Worm (Caenorhabditis elegans) whole organism, L4 larva: ENCODE measurements around the gene str-178.
A peak's percentile ranks its signal among the peaks of the same experiment; 100 is the strongest.

ENCODE experiments used
- D1046.2 ChIP-seq: fragments of 200-800 bp; sonication (Bioruptor generic); IDR thresholded peaks from 2 replicates; pipeline ENCODE4 v1.3.6; 2022; ENCODE audit warnings: missing genetic modification characterization, missing compliant biosample characterization
- F26F4.8 ChIP-seq: fragments of 200-800 bp; sonication (Bioruptor generic); conservative IDR thresholded peaks from 2 replicates; pipeline ENCODE4 v1.3.6; 2022; ENCODE audit warnings: missing genetic modification characterization, missing compliant biosample characterization
- F37D6.2 ChIP-seq: sonication (generic microtip); optimal IDR thresholded peaks from 2 replicates; lab custom pipeline; 2016; ENCODE audit warnings: mild to moderate bottlenecking, missing genetic modification characterization, missing compliant biosample characterization
- R02D3.7 ChIP-seq: fragments of 150-350 bp; sonication (generic microtip); optimal IDR thresholded peaks from 3 replicates; lab custom pipeline; 2014; ENCODE audit warnings: missing biosample characterization, missing genetic modification characterization
- T20F7.1 ChIP-seq: fragments of 200-800 bp; sonication (Bioruptor generic); optimal IDR thresholded peaks from 2 replicates; lab custom pipeline; 2018; ENCODE audit warnings: mild to moderate bottlenecking, missing genetic modification characterization, missing compliant biosample characterization
- Y48G9A.11 ChIP-seq: fragments of 200-800 bp; sonication (Bioruptor generic); IDR thresholded peaks from 2 replicates; pipeline ENCODE4 v1.3.6; 2022; ENCODE audit warnings: missing genetic modification reagents, missing genetic modification characterization, missing compliant biosample characterization
- arid-1 ChIP-seq: fragments of 200-800 bp; sonication (Bioruptor generic); conservative IDR thresholded peaks from 2 replicates; pipeline ENCODE4 v1.3.6; 2022; ENCODE audit warnings: missing genetic modification reagents, missing genetic modification characterization, missing compliant biosample characterization
- ceh-20 ChIP-seq: fragments of 200-800 bp; sonication (Bioruptor generic); IDR thresholded peaks from 2 replicates; pipeline ENCODE4 v1.3.6; 2022; ENCODE audit warnings: missing genetic modification reagents, missing genetic modification characterization, missing compliant biosample characterization
- ceh-44 ChIP-seq: fragments of 200-800 bp; sonication (Bioruptor generic); IDR thresholded peaks from 2 replicates; pipeline ENCODE4 v1.3.6; 2022; ENCODE audit warnings: missing genetic modification reagents, missing genetic modification characterization, missing compliant biosample characterization
- ceh-82 ChIP-seq: sonication (generic microtip); optimal IDR thresholded peaks from 2 replicates; lab custom pipeline; 2017; ENCODE audit warnings: missing biosample characterization, missing genetic modification characterization
- ces-1 ChIP-seq: fragments of 150-350 bp; sonication (generic microtip); optimal IDR thresholded peaks from 4 replicates; lab custom pipeline; 2014; ENCODE audit warnings: missing biosample characterization, missing genetic modification reagents, missing genetic modification characterization
- daf-16 ChIP-seq, 3 experiments: sonication (generic microtip); optimal IDR thresholded peaks; 2 replicates each; lab custom pipeline; 2016 to 2017; ENCODE audit warnings: missing genetic modification characterization in 3 of 3, missing genetic modification reagents in 3 of 3, mild to moderate bottlenecking in 2 of 3, missing compliant biosample characterization in 2 of 3, missing biosample characterization in 1 of 3, moderate library complexity in 1 of 3
- daf-19 ChIP-seq: fragments of 200-800 bp; sonication (Bioruptor generic); conservative IDR thresholded peaks from 2 replicates; pipeline ENCODE4 v1.3.6; 2022; ENCODE audit warnings: missing genetic modification characterization, missing compliant biosample characterization
- fkh-10 ChIP-seq: fragments of 150-350 bp; optimal IDR thresholded peaks from 2 replicates; lab custom pipeline; 2014; ENCODE audit warnings: missing biosample characterization, missing genetic modification reagents, missing genetic modification characterization
- hlh-30 ChIP-seq: sonication (generic microtip); optimal IDR thresholded peaks from 2 replicates; lab custom pipeline; 2017; ENCODE audit warnings: antibody characterized with exemption, mild to moderate bottlenecking, missing genetic modification characterization, missing compliant biosample characterization; ENCODE audit not compliant: insufficient read depth
- lim-7 ChIP-seq: fragments of 200-800 bp; sonication (Bioruptor generic); IDR thresholded peaks from 2 replicates; pipeline ENCODE4 v1.3.6; 2022; ENCODE audit warnings: missing genetic modification characterization, missing compliant biosample characterization
- lin-38 ChIP-seq: fragments of 200-800 bp; sonication (Bioruptor generic); IDR thresholded peaks from 2 replicates; pipeline ENCODE4 v1.3.6; 2022; ENCODE audit warnings: missing genetic modification reagents, missing genetic modification characterization, missing compliant biosample characterization
- lsy-2 ChIP-seq, 2 experiments: fragments of 150-350 bp in 1 of 2; sonication (generic microtip) in 1 of 2; optimal IDR thresholded peaks; 2 replicates each; lab custom pipeline; 2014 to 2017; ENCODE audit warnings: missing biosample characterization in 2 of 2, missing genetic modification characterization in 2 of 2
- mdl-1 ChIP-seq, 2 experiments: fragments of 150-350 bp in 1 of 2; sonication (generic microtip) in 1 of 2; optimal IDR thresholded peaks; 2 replicates each; lab custom pipeline; 2014 to 2017; ENCODE audit warnings: missing biosample characterization in 2 of 2, missing genetic modification characterization in 2 of 2
- mxl-3 ChIP-seq: fragments of 200-800 bp; sonication (Bioruptor generic); optimal IDR thresholded peaks from 2 replicates; lab custom pipeline; 2018; ENCODE audit warnings: mild to moderate bottlenecking, missing genetic modification characterization, missing compliant biosample characterization
- nhr-11 ChIP-seq: fragments of 150-350 bp; optimal IDR thresholded peaks from 2 replicates; lab custom pipeline; 2014; ENCODE audit warnings: missing biosample characterization, missing genetic modification characterization
- nhr-237 ChIP-seq: sonication (generic microtip); optimal IDR thresholded peaks from 2 replicates; lab custom pipeline; 2017; ENCODE audit warnings: missing biosample characterization, missing genetic modification characterization
- nhr-25 ChIP-seq: sonication (generic microtip); optimal IDR thresholded peaks from 2 replicates; lab custom pipeline; 2017; ENCODE audit warnings: missing genetic modification characterization, mild to moderate bottlenecking, missing compliant biosample characterization, antibody characterized with exemption, moderate library complexity, borderline replicate concordance; ENCODE audit not compliant: insufficient read depth
- nhr-48 ChIP-seq: sonication (generic microtip); optimal IDR thresholded peaks from 2 replicates; lab custom pipeline; 2016; ENCODE audit warnings: mild to moderate bottlenecking, missing genetic modification characterization, missing compliant biosample characterization
- nhr-76 ChIP-seq: fragments of 150-350 bp; optimal IDR thresholded peaks from 2 replicates; lab custom pipeline; 2014; ENCODE audit warnings: missing biosample characterization, missing genetic modification characterization
- pha-4 ChIP-seq, 2 experiments: fragments of 150-350 bp in 1 of 2; fragments of 200-800 bp in 1 of 2; sonication (Bioruptor generic) in 1 of 2; IDR thresholded peaks in 1 of 2; optimal IDR thresholded peaks in 1 of 2; 2 replicates each; pipeline versions ENCODE4 v1.3.6 to Lab custom; 2014 to 2022; ENCODE audit warnings: missing genetic modification characterization in 2 of 2, missing genetic modification reagents in 2 of 2, missing biosample characterization in 1 of 2, missing compliant biosample characterization in 1 of 2
- pqm-1 ChIP-seq: sonication (generic microtip); optimal IDR thresholded peaks from 2 replicates; lab custom pipeline; 2017; ENCODE audit warnings: missing biosample characterization, missing genetic modification characterization
- sdz-12 ChIP-seq: fragments of 200-800 bp; sonication (Bioruptor generic); optimal IDR thresholded peaks from 2 replicates; lab custom pipeline; 2018; ENCODE audit warnings: mild to moderate bottlenecking, missing genetic modification characterization, missing compliant biosample characterization
- snpc-4 ChIP-seq: fragments of 150-350 bp; optimal IDR thresholded peaks from 2 replicates; lab custom pipeline; 2014; ENCODE audit warnings: missing biosample characterization, missing genetic modification characterization
- tra-1 ChIP-seq: fragments of 200-800 bp; sonication (Bioruptor generic); IDR thresholded peaks from 2 replicates; pipeline ENCODE4 v1.3.6; 2022; ENCODE audit warnings: missing genetic modification reagents, missing genetic modification characterization, missing compliant biosample characterization
- unc-62 ChIP-seq, 3 experiments: fragments of 150-350 bp in 1 of 3; sonication (generic microtip); optimal IDR thresholded peaks in 2 of 3; peaks in 1 of 3; 1 replicate in 1 of 3; 2 replicates in 2 of 3; lab custom pipeline; 2014 to 2017; ENCODE audit warnings: missing biosample characterization in 3 of 3, missing genetic modification characterization in 3 of 3, missing genetic modification reagents in 3 of 3, missing genotype in 1 of 3
- vab-7 ChIP-seq: fragments of 200-800 bp; sonication (Bioruptor generic); IDR thresholded peaks from 2 replicates; pipeline ENCODE4 v1.3.6; 2022; ENCODE audit warnings: missing genetic modification reagents, missing genetic modification characterization, missing compliant biosample characterization
- zip-11 ChIP-seq: fragments of 200-800 bp; sonication (Bioruptor generic); IDR thresholded peaks from 2 replicates; pipeline ENCODE4 v1.3.6; 2022; ENCODE audit warnings: missing genetic modification characterization, missing compliant biosample characterization
- ztf-11 ChIP-seq: fragments of 150-350 bp; optimal IDR thresholded peaks from 2 replicates; lab custom pipeline; 2014; ENCODE audit warnings: missing biosample characterization, missing genetic modification characterization

The str-178 gene

DNA sequence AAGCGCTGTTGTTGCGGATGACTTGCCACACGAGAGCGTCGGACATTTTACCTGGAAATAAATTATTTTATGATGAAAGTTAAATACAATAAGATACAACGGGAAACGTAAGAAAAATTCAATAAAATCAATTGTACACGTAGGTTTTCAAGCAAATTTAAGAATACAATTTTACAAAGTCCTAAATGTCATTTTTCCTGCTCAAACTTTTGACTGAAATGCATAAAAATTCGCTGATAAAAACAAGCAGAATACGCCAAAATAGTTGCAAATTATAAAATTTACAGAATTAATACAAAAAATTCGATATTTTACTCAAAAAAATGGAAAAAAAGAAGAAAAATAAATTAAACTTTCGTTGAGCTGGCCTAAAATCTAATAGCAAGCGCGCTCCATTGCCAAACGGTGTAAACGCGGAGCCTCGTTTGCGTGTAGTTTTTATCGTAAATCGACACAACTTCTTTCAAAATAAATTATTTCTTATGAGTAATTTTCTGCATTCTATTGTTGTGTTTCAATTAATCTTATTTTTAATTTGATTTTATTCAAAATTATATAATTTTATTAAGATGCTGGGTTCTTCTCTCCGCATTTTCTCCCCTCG, 11.8 kb upstream of the str-178 start, which contains the start of the genes rpl-28 and mrpl-49 (continued):
- TF ChIP-seq T20F7.1 (GFP tag; lab: Kevin White, UChicago) (peak; percentile 99), vab-7 (GFP tag; lab: Robert Waterston, UW) (0 out of 2 replicates have a peak, but pooled peaks have one; percentile 6), nhr-48 (tag; lab: Kevin White, UChicago) (no peak), zip-11 (GFP tag; lab: Robert Waterston, UW) (no peak), ztf-11 (tag; lab: Kevin White, UChicago) (no peak), ces-1 (GFP tag; lab: Kevin White, UChicago) (no peak), lim-7 (GFP tag; lab: Robert Waterston, UW) (no peak), ceh-82 (tag; lab: Kevin White, UChicago) (no peak), hlh-30 (peak; percentile 76), ceh-20 (GFP tag; lab: Robert Waterston, UW) (no peak), F37D6.2 (tag; lab: Kevin White, UChicago) (peak; percentile 22), mxl-3 (GFP tag; lab: Kevin White, UChicago) (no peak), nhr-25 (tag; lab: Kevin White, UChicago) (peak; percentile 35), fkh-10 (GFP tag; lab: Kevin White, UChicago) (peak; percentile 57), arid-1 (GFP tag; lab: Robert Waterston, UW) (no peak), nhr-237 (tag; lab: Kevin White, UChicago) (no peak), daf-16 (GFP tag; optimal IDR thresholded peaks at IDR 0.05; lab: Kevin White, UChicago) (no peak), daf-16 (tag; optimal IDR thresholded peaks at IDR 0.05; lab: Kevin White, UChicago) (peak; percentile 57), snpc-4 (tag; lab: Kevin White, UChicago) (no peak), nhr-11 (tag; lab: Kevin White, UChicago) (peak; percentile 88), ceh-44 (no peak), pqm-1 (tag; lab: Kevin White, UChicago) (peak; percentile 42), lsy-2 (tag; optimal IDR thresholded peaks at IDR 0.05; lab: Kevin White, UChicago) (peak; percentile 38 to 94), unc-62 (GFP tag; optimal IDR thresholded peaks at IDR 0.05 in 1 of 2; lab: Kevin White, UChicago) (peak in 1 of 2 experiments; percentile 71), unc-62 (tag; optimal IDR thresholded peaks at IDR 0.05; lab: Kevin White, UChicago) (no peak), F26F4.8 (GFP tag; lab: Robert Waterston, UW) (no peak)
- TF ChIP-seq, all 104 proteins: peak for 32

DNA sequence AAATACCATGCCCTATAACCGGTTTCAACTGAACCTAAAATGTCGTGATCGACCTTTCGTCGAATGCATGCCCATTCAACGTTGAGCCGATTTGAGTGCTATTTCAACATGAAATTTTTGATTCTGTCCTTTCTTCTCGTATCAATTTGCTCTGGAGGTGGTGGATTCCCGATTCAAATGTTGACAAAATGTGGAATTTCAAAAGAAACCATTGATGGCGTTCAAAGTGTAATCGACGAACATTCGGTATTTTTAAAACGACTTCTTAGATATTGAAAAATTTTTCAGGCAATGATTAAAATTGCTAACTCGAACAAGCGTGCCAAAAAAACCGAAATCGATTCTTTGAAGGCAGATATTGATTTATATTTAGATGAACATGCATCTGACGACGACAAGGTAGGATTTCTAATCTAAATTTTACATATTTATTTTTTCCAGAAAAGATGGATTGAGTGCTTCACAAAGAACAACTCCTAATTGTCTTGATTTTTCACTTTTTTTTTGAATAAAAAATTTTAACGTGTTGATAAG, 10.8 kb upstream of the str-178 start, which contains the start of gene R11D1.13:
R11D1.13 (plus strand) TSS at position 51 of the 534 bp plus-strand sequence.
- TF ChIP-seq pha-4 (GFP tag; IDR thresholded peaks at IDR 0.05; lab: Robert Waterston, UW) (no peak), pha-4 (tag; optimal IDR thresholded peaks at IDR 0.05; lab: Kevin White, UChicago) (no peak), lin-38 (GFP tag; lab: Robert Waterston, UW) (peak; percentile 36; the same call in 1 of the 2 replicates), vab-7 (GFP tag; lab: Robert Waterston, UW) (no peak), D1046.2 (GFP tag; lab: Robert Waterston, UW) (no peak), daf-19 (GFP tag; lab: Robert Waterston, UW) (0 out of 2 replicates have a peak, but pooled peaks have one; percentile 46), Y48G9A.11 (GFP tag; lab: Robert Waterston, UW) (peak; percentile 31; the same call in 1 of the 2 replicates), R02D3.7 (no peak)

DNA sequence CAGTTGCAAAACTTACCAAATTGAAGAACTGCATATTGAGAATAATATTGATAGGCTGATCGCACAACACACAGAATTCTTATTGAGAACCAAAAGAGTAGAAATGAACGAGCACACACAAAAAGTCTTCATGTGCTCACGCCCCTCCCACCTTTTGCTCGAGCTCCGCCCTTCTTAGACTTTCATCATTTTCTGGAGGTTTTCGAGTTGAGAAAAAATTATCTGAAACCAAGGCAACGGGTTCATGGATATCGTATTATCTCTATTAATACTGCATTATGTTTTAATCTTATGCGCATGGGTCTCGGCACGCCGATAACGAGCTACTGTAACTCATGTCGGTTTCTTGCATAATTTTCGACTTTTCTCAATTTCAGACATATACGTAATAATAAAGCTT, 9.5 kb upstream of the str-178 start, which contains the start of gene R11D1.12:
R11D1.12 (minus strand) TSS at position 101 of the 400 bp plus-strand sequence.
- TF ChIP-seq mdl-1 (tag; optimal IDR thresholded peaks at IDR 0.05; lab: Kevin White, UChicago) (no peak), lim-7 (GFP tag; lab: Robert Waterston, UW) (no peak), hlh-30 (no peak), nhr-76 (tag; lab: Kevin White, UChicago) (no peak), sdz-12 (no peak), tra-1 (GFP tag; lab: Robert Waterston, UW) (no peak), nhr-25 (tag; lab: Kevin White, UChicago) (no peak)
